Worm (Caenorhabditis elegans): Measurements from ENCODE around the gene W02B12.16.

- no peak for TF ChIP-seq nhr-42 (GFP tag; IDR thresholded peaks at IDR 0.05)
- no peak for TF ChIP-seq lin-13 (GFP tag; optimal IDR thresholded peaks at IDR 0.05)
- no peak for TF ChIP-seq lim-7 (GFP tag; IDR thresholded peaks at IDR 0.05)
- no peak for TF ChIP-seq ZK337.2 (GFP tag; IDR thresholded peaks at IDR 0.05)
- TF ChIP-seq ZK546.5 (tag; optimal IDR thresholded peaks at IDR 0.05), result no peak
- TF ChIP-seq tra-1 (GFP tag; IDR thresholded peaks at IDR 0.05), result no peak
- TF ChIP-seq nhr-102 (tag; optimal IDR thresholded peaks at IDR 0.05), result no peak
- no peak for TF ChIP-seq unc-39 (tag; optimal IDR thresholded peaks at IDR 0.05)
- TF ChIP-seq dve-1 (tag; optimal IDR thresholded peaks at IDR 0.05; ENCODE audit: insufficient read depth), result no peak
- no peak for TF ChIP-seq ztf-11 (tag; optimal IDR thresholded peaks at IDR 0.05)
- TF ChIP-seq fos-1 (tag; optimal IDR thresholded peaks at IDR 0.05), result no peak
Measured at ce11 chrII:11440265-11440664, 36.0 kb downstream of the W02B12.16 start, which contains the start of gene VW02B12L.2.
